Fruit fly (Drosophila melanogaster) whole organism, pupa: Measurements from ENCODE around the gene Meltrin.

ENCODE experiments used
- CG10348 ChIP-seq: fragments of 200-800 bp; sonication (Bioruptor generic); IDR thresholded peaks from 2 replicates; pipeline ENCODE4 v1.3.6; 2022; ENCODE audit warnings: missing biosample characterization, missing genetic modification characterization
- CG12605 ChIP-seq: fragments of 200-800 bp; sonication (Bioruptor generic); IDR thresholded peaks from 2 replicates; pipeline ENCODE4 v1.3.6; 2022; ENCODE audit warnings: missing biosample characterization, missing genetic modification characterization
- CG13204 ChIP-seq: fragments of 200-800 bp; sonication (Bioruptor generic); optimal IDR thresholded peaks from 2 replicates; lab custom pipeline; 2018; ENCODE audit warnings: missing biosample characterization, mild to moderate bottlenecking, missing genetic modification characterization, moderate library complexity
- CG14655 ChIP-seq: fragments of 200-800 bp; sonication (Bioruptor generic); optimal IDR thresholded peaks from 3 replicates; lab custom pipeline; 2017; ENCODE audit warnings: mild to moderate bottlenecking, missing biosample characterization, missing genetic modification reagents, missing genetic modification characterization
- CG15710 ChIP-seq: fragments of 200-800 bp; sonication (Bioruptor generic); optimal IDR thresholded peaks from 2 replicates; lab custom pipeline; 2018; ENCODE audit warnings: missing biosample characterization, mild to moderate bottlenecking, missing genetic modification characterization, moderate library complexity
- CG17806 ChIP-seq: fragments of 200-800 bp; sonication (Bioruptor generic); optimal IDR thresholded peaks from 2 replicates; lab custom pipeline; 2018; ENCODE audit warnings: missing biosample characterization, mild to moderate bottlenecking, missing genetic modification characterization, moderate library complexity
- CG32121 ChIP-seq: fragments of 200-800 bp; sonication (Bioruptor generic); IDR thresholded peaks from 2 replicates; pipeline ENCODE4 v1.3.6; 2022; ENCODE audit warnings: missing biosample characterization, missing genetic modification characterization
- CG34367 ChIP-seq: fragments of 200-800 bp; sonication (Bioruptor generic); optimal IDR thresholded peaks from 2 replicates; lab custom pipeline; 2018; ENCODE audit warnings: missing biosample characterization, mild to moderate bottlenecking, missing genetic modification characterization
- CG4496 ChIP-seq: fragments of 200-800 bp; sonication (Bioruptor generic); IDR thresholded peaks from 3 replicates; pipeline ENCODE4 v1.3.6; 2022; ENCODE audit warnings: missing biosample characterization, missing genetic modification characterization
- CG8159 ChIP-seq: fragments of 200-800 bp; sonication (Bioruptor generic); optimal IDR thresholded peaks from 3 replicates; lab custom pipeline; 2018; ENCODE audit warnings: missing biosample characterization, mild to moderate bottlenecking, missing genetic modification characterization, moderate library complexity
- CG8301 ChIP-seq: fragments of 200-800 bp; sonication (Bioruptor generic); optimal IDR thresholded peaks from 2 replicates; lab custom pipeline; 2018; ENCODE audit warnings: missing biosample characterization, mild to moderate bottlenecking, missing genetic modification characterization
- CG9948 ChIP-seq: fragments of 200-800 bp; sonication (Bioruptor generic); optimal IDR thresholded peaks from 2 replicates; lab custom pipeline; 2018; ENCODE audit warnings: missing biosample characterization, mild to moderate bottlenecking, missing genetic modification characterization, moderate library complexity
- D1 ChIP-seq: fragments of 200-800 bp; sonication (Bioruptor generic); optimal IDR thresholded peaks from 2 replicates; lab custom pipeline; 2018; ENCODE audit warnings: missing biosample characterization, mild to moderate bottlenecking, missing genetic modification characterization, moderate library complexity
- EcR ChIP-seq: fragments of 200-800 bp; sonication (Bioruptor generic); optimal IDR thresholded peaks from 3 replicates; lab custom pipeline; 2019; ENCODE audit warnings: missing biosample characterization, missing genetic modification characterization, mild to moderate bottlenecking, moderate library complexity, missing genetic modification reagents
- Ets98B ChIP-seq: fragments of 200-800 bp; sonication (Bioruptor generic); IDR thresholded peaks from 2 replicates; pipeline ENCODE4 v1.3.6; 2022; ENCODE audit warnings: missing biosample characterization, missing genetic modification characterization
- Pif1A ChIP-seq: fragments of 200-800 bp; sonication (Bioruptor generic); optimal IDR thresholded peaks from 3 replicates; lab custom pipeline; 2016; ENCODE audit warnings: missing biosample characterization, missing genetic modification characterization
- Pif1B ChIP-seq: fragments of 200-800 bp; sonication (Bioruptor generic); optimal IDR thresholded peaks from 3 replicates; lab custom pipeline; 2016; ENCODE audit warnings: missing biosample characterization, missing genetic modification characterization
- Snoo ChIP-seq: fragments of 200-800 bp; sonication (Bioruptor generic); optimal IDR thresholded peaks from 3 replicates; lab custom pipeline; 2017; ENCODE audit warnings: missing biosample characterization, mild to moderate bottlenecking, missing genetic modification characterization, inconsistent platforms
- fd96Ca ChIP-seq: fragments of 200-800 bp; sonication (Bioruptor generic); IDR thresholded peaks from 3 replicates; pipeline ENCODE4 v1.3.6; 2022; ENCODE audit warnings: missing biosample characterization, missing genetic modification characterization
- gl ChIP-seq: fragments of 200-800 bp; sonication (Bioruptor generic); optimal IDR thresholded peaks from 2 replicates; lab custom pipeline; 2018; ENCODE audit warnings: missing biosample characterization, mild to moderate bottlenecking, missing genetic modification characterization
- rn ChIP-seq: fragments of 200-800 bp; sonication (Bioruptor generic); IDR thresholded peaks from 2 replicates; pipeline ENCODE4 v1.3.6; 2022; ENCODE audit warnings: missing biosample characterization, missing genetic modification characterization

Meltrin gene

DNA sequence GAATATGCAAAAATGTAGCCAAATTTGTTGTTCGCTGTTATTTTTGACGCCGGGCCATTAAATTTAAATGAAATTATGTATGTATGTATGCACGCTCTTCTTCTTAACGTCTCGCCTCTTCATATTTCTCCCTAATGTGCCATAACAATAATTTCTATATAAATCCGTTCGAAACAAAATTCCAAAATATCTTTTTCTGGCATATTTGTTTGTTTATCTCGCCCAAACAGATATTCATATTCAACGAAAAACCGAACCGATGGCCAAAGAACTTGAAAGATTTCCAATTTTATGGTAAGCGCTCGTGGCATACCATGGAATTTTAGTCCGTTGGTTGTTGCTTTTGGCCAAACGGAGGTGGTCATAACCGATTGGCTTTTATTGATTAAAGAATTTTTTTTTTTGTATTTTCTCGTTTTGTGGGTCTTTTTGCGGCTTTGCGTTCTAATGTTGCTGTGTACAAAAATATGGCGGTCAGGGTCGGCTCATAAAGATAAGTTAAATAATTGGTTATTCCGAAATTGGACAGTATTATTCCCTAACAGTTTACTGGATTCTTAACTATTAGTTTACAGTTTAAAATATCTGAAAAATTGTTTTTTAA is 16.1 kb upstream of the Meltrin start:
- no peak for TF ChIP-seq Pif1A (GFP tag; lab: Kevin White, UChicago)
- no peak for TF ChIP-seq Ets98B
- TF ChIP-seq CG17806 (tag; lab: Kevin White, UChicago) = no peak
- no peak for TF ChIP-seq CG8159 (tag; lab: Kevin White, UChicago)
- TF ChIP-seq Pif1B (GFP tag; lab: Kevin White, UChicago) = no peak
- TF ChIP-seq CG10348 = no peak
- no peak for TF ChIP-seq CG12605

DNA sequence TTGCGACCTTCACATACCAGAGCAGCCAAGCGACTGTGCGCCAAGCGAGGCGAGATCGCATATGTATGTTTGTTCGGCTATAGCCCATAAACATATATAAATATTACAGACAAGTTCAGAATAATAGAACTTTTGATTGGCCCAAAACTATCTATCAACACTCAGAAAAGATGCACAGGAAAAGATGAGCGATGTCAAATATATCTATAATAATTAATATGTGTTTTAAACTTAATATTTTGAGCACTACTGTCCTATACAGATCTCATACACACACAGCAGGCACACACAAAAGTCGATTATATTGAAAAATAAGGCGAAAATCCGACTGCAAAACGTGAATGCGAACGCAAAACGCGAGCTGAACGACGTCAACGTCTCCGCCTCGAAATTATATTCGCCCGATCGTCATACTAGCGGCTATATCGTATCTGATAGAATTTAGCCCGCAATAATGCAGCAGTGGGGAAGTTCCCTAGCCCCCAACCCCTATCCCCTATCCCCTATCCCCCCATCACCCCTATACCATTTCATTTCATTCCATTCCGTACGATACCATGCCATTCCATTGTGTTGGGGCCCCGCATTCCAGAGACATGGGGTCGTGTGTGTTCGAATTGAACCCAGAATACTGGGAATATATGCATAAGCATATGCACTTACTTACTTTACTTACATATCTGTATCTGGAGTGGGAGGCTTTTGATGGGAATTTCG is 14.5 kb upstream of the Meltrin start:
- TF ChIP-seq rn (GFP tag; lab: Robert Waterston, UW) (no peak), gl (tag; lab: Kevin White, UChicago) (no peak), EcR (GFP tag; lab: Kevin White, UChicago) (peak; percentile 89), CG8301 (no peak), CG8159 (tag; lab: Kevin White, UChicago) (peak; percentile 57), CG15710 (tag; lab: Kevin White, UChicago) (peak; percentile 49), fd96Ca (0 out of 3 replicates have a peak, but pooled peaks have one; percentile 31), CG34367 (peak; percentile 29), CG13204 (GFP tag; lab: Kevin White, UChicago) (peak; percentile 7), Pif1A (GFP tag; lab: Kevin White, UChicago) (peak; percentile 42), CG10348 (no peak), CG12605 (no peak), CG4496 (GFP tag; lab: Robert Waterston, UW) (peak; percentile 61; the same call in 2 of the 3 replicates), D1 (tag; lab: Kevin White, UChicago) (no peak), CG14655 (peak; percentile 16), CG32121 (GFP tag; lab: Robert Waterston, UW) (peak; percentile 18; the same call in 1 of the 2 replicates), Snoo (tag; lab: Kevin White, UChicago) (peak; percentile 23), CG17806 (tag; lab: Kevin White, UChicago) (peak; percentile 46), CG9948 (tag; lab: Kevin White, UChicago) (peak; percentile 26), Ets98B (0 out of 2 replicates have a peak, but pooled peaks have one; percentile 27), Pif1B (GFP tag; lab: Kevin White, UChicago) (peak; percentile 29)
- TF ChIP-seq, all 21 proteins: peak for 15

DNA sequence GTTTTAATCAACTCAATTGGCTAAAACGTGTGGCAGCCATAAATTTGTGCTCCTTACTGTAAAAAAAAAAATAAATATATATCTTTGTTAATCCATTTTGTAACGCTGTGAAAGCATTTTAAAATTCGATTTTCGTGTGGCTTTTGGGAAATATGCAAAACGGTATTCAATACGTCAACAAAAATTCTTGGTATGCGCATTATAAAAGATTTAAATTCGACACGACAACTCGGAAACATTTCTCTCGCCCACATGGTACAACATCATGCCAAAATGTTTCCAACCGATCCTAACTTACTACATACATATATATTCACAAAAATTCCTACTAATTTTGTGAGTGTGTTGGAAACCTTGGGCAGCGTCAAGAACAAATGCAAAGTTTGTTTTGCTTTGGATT is 13.6 kb upstream of the Meltrin start:
- TF ChIP-seq Snoo (tag; lab: Kevin White, UChicago) (no peak), CG10348 (no peak), CG9948 (tag; lab: Kevin White, UChicago) (no peak), CG17806 (tag; lab: Kevin White, UChicago) (no peak), CG14655 (no peak), CG8301 (no peak)

DNA sequence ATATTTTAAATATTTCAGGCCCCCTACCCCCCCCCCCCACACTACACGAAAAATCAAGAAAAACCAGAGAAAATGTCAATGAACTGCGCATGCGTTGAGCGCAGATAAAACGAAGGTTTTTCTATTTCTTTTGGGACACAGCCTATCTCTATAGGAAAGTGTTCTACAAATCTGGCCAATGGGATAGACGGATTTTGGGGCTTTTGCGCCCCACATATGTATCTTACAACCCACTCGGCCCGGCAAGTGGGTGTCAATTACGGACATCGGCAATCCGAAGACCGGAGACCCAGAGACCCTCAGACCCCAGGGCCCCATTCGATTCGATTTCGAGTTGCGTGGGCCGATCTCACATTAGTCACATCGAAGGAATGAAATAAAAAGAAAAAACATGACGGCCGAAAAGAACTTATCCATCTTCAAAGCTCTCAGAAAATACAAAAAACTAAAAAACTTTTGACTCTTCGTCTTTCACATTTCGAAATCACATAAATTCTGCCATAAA is 12.4 kb upstream of the Meltrin start:
- TF ChIP-seq fd96Ca (no peak), rn (GFP tag; lab: Robert Waterston, UW) (no peak), CG14655 (no peak), Ets98B (no peak), Pif1B (GFP tag; lab: Kevin White, UChicago) (no peak), CG32121 (GFP tag; lab: Robert Waterston, UW) (no peak), CG4496 (GFP tag; lab: Robert Waterston, UW) (no peak), EcR (GFP tag; lab: Kevin White, UChicago) (no peak), CG8301 (no peak), CG10348 (no peak), CG13204 (GFP tag; lab: Kevin White, UChicago) (no peak), Snoo (tag; lab: Kevin White, UChicago) (no peak)

DNA sequence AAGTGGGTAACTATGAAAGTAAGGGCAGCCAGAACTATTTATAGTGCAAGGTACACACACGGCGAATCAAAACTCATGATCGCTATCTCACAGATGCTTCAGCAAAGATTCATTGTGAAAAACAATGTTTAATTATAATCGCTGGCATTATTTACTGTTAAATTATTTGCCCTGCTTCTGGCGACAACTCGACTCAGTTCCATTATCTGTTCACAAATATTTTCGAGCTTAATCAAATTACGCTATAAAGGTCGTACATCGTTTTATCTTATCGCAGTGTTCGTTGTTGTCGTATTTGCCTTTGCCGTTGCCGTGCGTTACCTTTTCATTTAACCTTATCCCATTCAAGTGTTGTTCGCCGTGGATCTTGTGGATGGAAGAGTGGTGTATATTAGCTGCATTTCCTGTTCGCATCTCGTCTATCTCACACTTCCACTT is 11.9 kb upstream of the Meltrin start:
- TF ChIP-seq Ets98B (no peak), CG13204 (GFP tag; lab: Kevin White, UChicago) (no peak), CG4496 (GFP tag; lab: Robert Waterston, UW) (no peak), CG8159 (tag; lab: Kevin White, UChicago) (no peak), CG8301 (no peak), gl (tag; lab: Kevin White, UChicago) (peak; percentile 2), rn (GFP tag; lab: Robert Waterston, UW) (no peak), CG9948 (tag; lab: Kevin White, UChicago) (no peak), EcR (GFP tag; lab: Kevin White, UChicago) (peak; percentile 5), CG34367 (no peak)
